Worm (Caenorhabditis elegans): Measurements from ENCODE around the gene nurf-1.

Gene nurf-1

DNA sequence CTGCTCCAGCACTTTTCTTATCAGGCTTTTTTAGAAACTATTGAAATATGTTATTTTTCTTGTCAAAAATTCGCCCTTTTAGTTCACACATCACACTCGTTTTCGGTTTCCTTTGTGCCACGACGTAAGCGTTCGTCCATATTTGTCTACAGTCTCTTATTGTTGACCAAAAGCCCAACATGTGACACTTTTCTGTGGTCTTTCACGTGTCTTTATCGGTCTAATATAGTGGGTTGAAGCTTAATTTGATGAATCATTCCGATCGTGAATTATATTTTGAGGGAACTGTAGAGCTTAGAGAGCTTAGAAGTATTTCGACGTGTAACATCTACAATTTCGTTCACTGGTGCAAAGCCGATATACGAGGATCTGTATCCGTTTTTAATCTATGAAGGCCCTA lies 13.8 kb downstream of the nurf-1 start:
- no peak for TF ChIP-seq mep-1 (tag; optimal IDR thresholded peaks at IDR 0.05)
- peak; percentile 31 for TF ChIP-seq pha-4 (tag; optimal IDR thresholded peaks at IDR 0.05)
- peak; percentile 18 for TF ChIP-seq hlh-1 (tag; optimal IDR thresholded peaks at IDR 0.05)
- no peak for TF ChIP-seq nhr-12 (tag; optimal IDR thresholded peaks at IDR 0.05)
- no peak for TF ChIP-seq zip-8 (tag; optimal IDR thresholded peaks at IDR 0.05)

- peak; percentile 44 for TF ChIP-seq drap-1 (GFP tag; optimal IDR thresholded peaks at IDR 0.05)
- TF ChIP-seq sptf-1 (tag; optimal IDR thresholded peaks at IDR 0.05): peak; percentile 73
- TF ChIP-seq unc-62 (GFP tag; optimal IDR thresholded peaks at IDR 0.05): peak; percentile 84
- no peak for TF ChIP-seq mab-5 (tag; optimal IDR thresholded peaks at IDR 0.05)
- no peak for TF ChIP-seq nhr-76 (tag; optimal IDR thresholded peaks at IDR 0.05)
- TF ChIP-seq tbx-8 (GFP tag; optimal IDR thresholded peaks at IDR 0.05): no peak
- peak; percentile 87 for TF ChIP-seq ham-2 (GFP tag; optimal IDR thresholded peaks at IDR 0.05)
- peak; percentile 87 for TF ChIP-seq ztf-11 (tag; optimal IDR thresholded peaks at IDR 0.05)
- no peak for TF ChIP-seq bed-3 (GFP tag; optimal IDR thresholded peaks at IDR 0.05)
- TF ChIP-seq pha-4 (tag; optimal IDR thresholded peaks at IDR 0.05): peak; percentile 94
- TF ChIP-seq ceh-83 (GFP tag; optimal IDR thresholded peaks at IDR 0.05): no peak
- peak; percentile 53 for TF ChIP-seq ceh-43 (GFP tag; optimal IDR thresholded peaks at IDR 0.05)
- TF ChIP-seq unc-39 (tag; optimal IDR thresholded peaks at IDR 0.05): peak; percentile 65
- TF ChIP-seq ceh-39 (tag; optimal IDR thresholded peaks at IDR 0.05): peak; percentile 93
- TF ChIP-seq nhr-28 (tag; optimal IDR thresholded peaks at IDR 0.05): no peak
- TF ChIP-seq hlh-1 (tag; optimal IDR thresholded peaks at IDR 0.05): peak; percentile 27
- no peak for TF ChIP-seq flh-1 (GFP tag; optimal IDR thresholded peaks at IDR 0.05)
- peak; percentile 85 for TF ChIP-seq elt-3 (tag; optimal IDR thresholded peaks at IDR 0.05)
- TF ChIP-seq nhr-2 (tag; optimal IDR thresholded peaks at IDR 0.05): peak; percentile 36
- peak; percentile 92 for TF ChIP-seq lin-13 (tag; optimal IDR thresholded peaks at IDR 0.05)
- TF ChIP-seq mls-2 (tag; optimal IDR thresholded peaks at IDR 0.05): peak; percentile 90
- TF ChIP-seq elt-1 (tag; optimal IDR thresholded peaks at IDR 0.05; ENCODE audit: borderline replicate concordance, insufficient read depth): no peak
- TF ChIP-seq nhr-12 (tag; optimal IDR thresholded peaks at IDR 0.05): no peak
- peak; percentile 73 for TF ChIP-seq lsy-2 (tag; optimal IDR thresholded peaks at IDR 0.05)
- no peak for TF ChIP-seq snpc-4 (tag; optimal IDR thresholded peaks at IDR 0.05)
- TF ChIP-seq ces-1 (GFP tag; optimal IDR thresholded peaks at IDR 0.05): peak; percentile 78
- TF ChIP-seq sem-2 (GFP tag; optimal IDR thresholded peaks at IDR 0.05): no peak
- TF ChIP-seq mep-1 (tag; optimal IDR thresholded peaks at IDR 0.05): peak; percentile 49
- TF ChIP-seq M03D4.4 (tag; optimal IDR thresholded peaks at IDR 0.05): peak; percentile 38
- TF ChIP-seq unc-120 (tag; optimal IDR thresholded peaks at IDR 0.05; ENCODE audit: poor library complexity, severe bottlenecking): peak; percentile 52
- peak; percentile 71 for TF ChIP-seq cnd-1 (tag; optimal IDR thresholded peaks at IDR 0.05)
- no peak for TF ChIP-seq zip-8 (tag; optimal IDR thresholded peaks at IDR 0.05)
- TF ChIP-seq blmp-1 (tag; optimal IDR thresholded peaks at IDR 0.05): peak; percentile 63
- TF ChIP-seq lin-32 (GFP tag; optimal IDR thresholded peaks at IDR 0.05): peak; percentile 34
- TF ChIP-seq nhr-237 (tag; optimal IDR thresholded peaks at IDR 0.05): peak; percentile 78
These were observed 14.4 kb downstream of the nurf-1 start for ce11 chrII:14404741-14405488.

DNA sequence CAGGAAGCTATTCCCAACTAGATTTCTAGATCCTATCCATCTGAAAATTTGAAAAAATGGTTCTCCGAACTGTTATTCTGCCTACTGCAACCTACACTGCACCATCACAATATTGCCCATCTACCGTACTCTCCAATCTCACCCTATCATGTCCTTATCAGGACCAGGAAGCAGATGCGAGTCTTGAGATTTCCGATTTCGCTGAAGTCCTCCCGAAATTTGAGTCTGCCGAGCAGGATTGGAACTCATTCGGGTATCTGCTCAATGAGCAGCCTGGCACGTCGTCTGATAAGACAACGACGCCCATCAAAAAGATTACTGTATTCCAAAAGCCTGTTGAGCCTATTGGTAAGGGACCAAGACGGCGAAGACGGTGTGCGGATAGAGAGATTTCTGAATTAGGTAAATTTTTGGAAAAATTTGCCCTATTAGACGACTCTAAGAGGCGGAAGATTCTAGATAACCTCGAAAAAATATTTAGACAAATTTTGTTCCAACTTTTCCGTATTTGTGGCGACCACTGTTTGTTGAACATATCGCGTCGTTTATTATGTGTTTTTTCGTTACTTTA lies 15.1 kb downstream of the nurf-1 start:
- peak; percentile 45 for TF ChIP-seq sem-2 (GFP tag; optimal IDR thresholded peaks at IDR 0.05)
- TF ChIP-seq ceh-39 (tag; optimal IDR thresholded peaks at IDR 0.05): no peak
- no peak for TF ChIP-seq ces-1 (GFP tag; optimal IDR thresholded peaks at IDR 0.05)
- peak; percentile 44 for TF ChIP-seq ceh-83 (GFP tag; optimal IDR thresholded peaks at IDR 0.05)
- TF ChIP-seq lsy-2 (tag; optimal IDR thresholded peaks at IDR 0.05): no peak
- no peak for TF ChIP-seq ztf-11 (tag; optimal IDR thresholded peaks at IDR 0.05)
- TF ChIP-seq snpc-4 (tag; optimal IDR thresholded peaks at IDR 0.05): no peak

Measured in whole organism, mixed stage, embryonic.